Worm (Caenorhabditis elegans): ENCODE data around the gene K07B1.4.

ce11 chrV:9314408-9314807 is 14.4 kb upstream of the K07B1.4 start:
- no peak for TF ChIP-seq B0310.2 (tag; optimal IDR thresholded peaks at IDR 0.05)
- TF ChIP-seq ama-1 (optimal IDR thresholded peaks at IDR 0.05) = no peak
- no peak for TF ChIP-seq flt-1 (GFP tag; IDR thresholded peaks at IDR 0.05)
- TF ChIP-seq sea-1 (GFP tag; conservative IDR thresholded peaks at IDR 0.05) = no peak
- no peak for TF ChIP-seq hnd-1 (tag; optimal IDR thresholded peaks at IDR 0.05)
- no peak for TF ChIP-seq ets-7 (tag; optimal IDR thresholded peaks at IDR 0.05)
- no peak for TF ChIP-seq hmbx-1 (tag; optimal IDR thresholded peaks at IDR 0.05)
- TF ChIP-seq pes-1 (GFP tag; IDR thresholded peaks at IDR 0.05) = no peak
